Worm (Caenorhabditis elegans): ENCODE data around the gene math-24.

DNA sequence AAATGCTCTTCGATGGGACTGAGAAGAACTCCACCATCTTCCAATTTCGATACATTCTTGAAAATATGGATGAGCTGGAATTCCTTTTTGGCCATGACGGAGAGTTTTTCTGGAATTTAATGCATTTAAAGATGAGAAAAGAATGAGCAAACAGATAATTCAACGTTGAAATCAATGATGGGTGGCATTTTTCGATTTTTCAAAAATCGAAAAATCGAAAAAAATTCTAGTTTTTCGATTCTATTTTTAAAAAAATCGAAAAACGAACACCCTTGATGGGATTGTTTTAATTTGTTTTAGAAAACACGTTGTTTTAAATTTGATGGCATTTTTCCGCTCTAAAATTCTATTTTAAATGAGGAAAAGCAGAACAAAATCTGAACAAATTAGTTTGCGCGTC lies 12.7 kb downstream of the math-24 start, which contains the start of gene math-31:
- no peak for TF ChIP-seq dao-5 (tag; optimal IDR thresholded peaks at IDR 0.05)
- TF ChIP-seq W03F9.2 (tag; optimal IDR thresholded peaks at IDR 0.05): no peak
- TF ChIP-seq him-1 (tag; optimal IDR thresholded peaks at IDR 0.05): no peak

Measured in whole organism, L4/young adult.